Worm (Caenorhabditis elegans): ENCODE measurements around the gene Y75B8A.44.

DNA sequence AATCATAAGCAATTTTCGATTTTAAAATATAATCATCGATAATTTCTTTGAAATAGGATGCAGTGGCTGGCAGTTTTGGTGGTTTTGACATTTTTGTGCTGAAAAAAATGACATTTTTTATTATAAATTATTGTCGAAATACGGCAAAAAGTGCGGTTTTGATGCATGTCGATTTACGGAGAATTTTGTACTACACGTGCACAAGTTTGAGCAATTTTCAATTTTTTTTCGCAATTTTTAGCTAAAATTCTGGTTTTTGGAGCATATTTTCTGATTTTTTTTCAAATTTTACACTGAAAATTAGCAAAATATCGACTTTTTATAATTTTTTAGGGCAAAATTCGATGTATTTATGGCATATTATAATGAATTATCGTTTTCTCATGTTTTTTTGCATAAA, 21.3 kb downstream of the Y75B8A.44 start, which contains the start of gene Y75B8A.13:
- TF ChIP-seq tra-4 (tag; optimal IDR thresholded peaks at IDR 0.05): no peak
- no peak for TF ChIP-seq B0310.2 (tag; optimal IDR thresholded peaks at IDR 0.05)
- TF ChIP-seq ama-1 (optimal IDR thresholded peaks at IDR 0.05): no peak
- TF ChIP-seq ets-7 (tag; optimal IDR thresholded peaks at IDR 0.05): no peak
- no peak for TF ChIP-seq ceh-36 (tag; optimal IDR thresholded peaks at IDR 0.05)
- no peak for TF ChIP-seq hmg-4 (GFP tag; optimal IDR thresholded peaks at IDR 0.05)
- TF ChIP-seq F13C5.2 (tag; optimal IDR thresholded peaks at IDR 0.05): no peak
- no peak for TF ChIP-seq aly-1 (tag; optimal IDR thresholded peaks at IDR 0.05)

All from whole organism, early embryonic.